Worm (Caenorhabditis elegans): ENCODE data around the gene srbc-33.

The srbc-33 gene

DNA sequence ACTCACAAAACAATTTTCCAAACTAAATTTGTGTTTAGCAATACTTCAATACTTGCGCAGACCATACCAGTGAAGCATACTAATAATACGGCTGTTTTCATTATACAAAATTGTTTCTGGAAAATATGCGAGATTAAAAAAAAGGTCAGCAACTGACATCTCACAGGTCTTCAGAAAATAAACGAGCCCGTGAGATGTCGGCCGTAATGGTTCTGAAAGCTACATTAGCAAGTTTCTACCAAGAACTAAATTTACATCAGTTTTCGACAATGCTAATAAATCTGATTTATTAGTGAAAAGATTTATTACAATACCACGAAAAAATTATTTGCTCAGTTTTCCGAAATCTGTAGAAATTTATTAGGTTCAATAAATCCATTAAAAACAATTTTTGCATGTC, 7.1 kb downstream of the srbc-33 start, which contains the start of gene srbc-31:
Gene srbc-31 (minus strand): TSS at position 101 of the 400 bp plus-strand sequence.
- no peak for TF ChIP-seq ets-7 (tag; optimal IDR thresholded peaks at IDR 0.05)

DNA sequence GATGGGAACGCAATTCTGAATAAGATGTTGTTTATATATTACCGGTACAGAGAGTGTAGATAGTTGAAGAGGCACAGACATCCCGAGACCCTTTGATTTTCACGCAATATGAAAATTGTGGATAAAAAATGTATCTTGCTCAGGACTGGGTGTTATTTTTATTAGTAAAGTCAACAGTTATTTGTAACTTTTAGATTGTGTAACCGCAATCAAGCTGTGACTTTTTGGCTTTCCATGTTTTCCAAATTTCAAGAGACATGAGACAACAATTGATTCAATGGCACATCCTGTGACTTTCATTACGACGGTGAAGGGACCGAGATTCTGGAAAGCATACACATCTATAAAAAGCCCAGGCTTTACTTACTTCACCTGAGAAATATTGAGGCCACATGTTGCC, 8.4 kb downstream of the srbc-33 start:
- TF ChIP-seq F13C5.2 (tag; optimal IDR thresholded peaks at IDR 0.05): no peak
- TF ChIP-seq flt-1 (GFP tag; IDR thresholded peaks at IDR 0.05): no peak
- TF ChIP-seq scrt-1 (GFP tag; IDR thresholded peaks at IDR 0.05): no peak
- TF ChIP-seq ets-7 (tag; optimal IDR thresholded peaks at IDR 0.05): no peak
- no peak for TF ChIP-seq aly-1 (tag; optimal IDR thresholded peaks at IDR 0.05)
- no peak for TF ChIP-seq B0310.2 (tag; optimal IDR thresholded peaks at IDR 0.05)
- no peak for TF ChIP-seq tra-4 (tag; optimal IDR thresholded peaks at IDR 0.05)
- no peak for TF ChIP-seq ceh-36 (tag; optimal IDR thresholded peaks at IDR 0.05)
- no peak for TF ChIP-seq hnd-1 (tag; optimal IDR thresholded peaks at IDR 0.05)
- TF ChIP-seq tbx-37 (GFP tag; conservative IDR thresholded peaks at IDR 0.05): no peak
- TF ChIP-seq ceh-13 (GFP tag; optimal IDR thresholded peaks at IDR 0.05): no peak
- TF ChIP-seq hmbx-1 (tag; optimal IDR thresholded peaks at IDR 0.05): no peak
- TF ChIP-seq ama-1 (optimal IDR thresholded peaks at IDR 0.05): no peak
- TF ChIP-seq pes-1 (GFP tag; IDR thresholded peaks at IDR 0.05): no peak
- no peak for TF ChIP-seq sea-1 (GFP tag; conservative IDR thresholded peaks at IDR 0.05)
- TF ChIP-seq hmg-4 (GFP tag; optimal IDR thresholded peaks at IDR 0.05): no peak
- no peak for TF ChIP-seq tbx-11 (GFP tag; IDR thresholded peaks at IDR 0.05)

ce11 chrV:3475021-3475420, 9.6 kb downstream of the srbc-33 start, which contains the start of gene oac-2:
Gene oac-2 (minus strand): TSS chrV:3475121.
- no peak for TF ChIP-seq ceh-13 (GFP tag; optimal IDR thresholded peaks at IDR 0.05)
- TF ChIP-seq ets-7 (tag; optimal IDR thresholded peaks at IDR 0.05): no peak
- no peak for TF ChIP-seq tbx-11 (GFP tag; IDR thresholded peaks at IDR 0.05)
- TF ChIP-seq B0310.2 (tag; optimal IDR thresholded peaks at IDR 0.05): no peak
- TF ChIP-seq ceh-36 (tag; optimal IDR thresholded peaks at IDR 0.05): no peak
- no peak for TF ChIP-seq tra-4 (tag; optimal IDR thresholded peaks at IDR 0.05)

DNA sequence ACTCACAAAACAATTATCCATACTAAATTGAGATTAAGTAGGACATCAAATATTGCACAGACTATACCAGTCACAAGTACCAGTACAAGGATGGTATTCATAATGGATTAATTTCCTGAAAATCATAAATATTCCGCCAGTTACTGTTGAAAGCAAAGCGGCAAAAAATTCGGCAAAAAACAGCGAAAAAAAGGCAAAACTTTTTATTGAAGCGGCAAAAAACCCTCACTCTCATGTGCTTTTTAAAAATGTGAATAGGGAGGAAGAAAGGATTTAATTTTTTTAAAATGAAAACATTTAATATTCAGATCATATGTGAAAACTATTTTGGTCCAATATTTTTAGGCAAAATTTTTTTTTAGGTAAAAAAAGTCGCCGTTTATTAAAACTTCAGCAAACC, 13.8 kb downstream of the srbc-33 start, which contains the start of gene srbc-29:
Gene srbc-29 (minus strand): TSS at position 101 of the 400 bp plus-strand sequence.
- TF ChIP-seq ama-1 (optimal IDR thresholded peaks at IDR 0.05): no peak
- TF ChIP-seq tbx-37 (GFP tag; conservative IDR thresholded peaks at IDR 0.05): no peak
- TF ChIP-seq ets-7 (tag; optimal IDR thresholded peaks at IDR 0.05): no peak
- TF ChIP-seq B0310.2 (tag; optimal IDR thresholded peaks at IDR 0.05): no peak
- no peak for TF ChIP-seq tbx-11 (GFP tag; IDR thresholded peaks at IDR 0.05)
- TF ChIP-seq hmbx-1 (tag; optimal IDR thresholded peaks at IDR 0.05): no peak
- TF ChIP-seq pes-1 (GFP tag; IDR thresholded peaks at IDR 0.05): no peak
- no peak for TF ChIP-seq ceh-36 (tag; optimal IDR thresholded peaks at IDR 0.05)
- no peak for TF ChIP-seq F13C5.2 (tag; optimal IDR thresholded peaks at IDR 0.05)
- TF ChIP-seq hmg-4 (GFP tag; optimal IDR thresholded peaks at IDR 0.05): no peak
- no peak for TF ChIP-seq ceh-13 (GFP tag; optimal IDR thresholded peaks at IDR 0.05)
- TF ChIP-seq flt-1 (GFP tag; IDR thresholded peaks at IDR 0.05): no peak
- TF ChIP-seq hnd-1 (tag; optimal IDR thresholded peaks at IDR 0.05): no peak
- no peak for TF ChIP-seq sea-1 (GFP tag; conservative IDR thresholded peaks at IDR 0.05)
- TF ChIP-seq scrt-1 (GFP tag; IDR thresholded peaks at IDR 0.05): no peak

DNA sequence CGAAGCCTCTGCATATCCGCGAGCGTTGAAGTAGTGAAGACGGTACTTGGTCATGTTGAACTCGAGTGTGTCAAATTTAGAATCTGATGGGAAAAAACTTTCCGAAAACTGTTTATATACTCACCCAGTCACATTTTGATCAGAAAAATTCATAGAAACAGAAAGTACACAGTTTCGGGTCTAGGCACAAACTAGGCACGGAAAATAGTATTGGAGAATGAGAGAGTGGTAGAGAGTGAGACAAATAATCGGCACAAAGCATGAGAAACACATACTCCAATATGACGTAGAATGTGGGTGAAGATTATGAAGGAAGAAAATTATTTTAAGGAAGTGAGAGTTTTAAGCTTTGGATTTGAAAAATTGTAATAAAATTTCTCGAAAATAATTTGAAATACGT, 16.2 kb downstream of the srbc-33 start, which contains the start of gene gst-33:
Gene gst-33 (minus strand): TSS at position 127 of the 400 bp plus-strand sequence.
- no peak for TF ChIP-seq aly-1 (tag; optimal IDR thresholded peaks at IDR 0.05)
- TF ChIP-seq F13C5.2 (tag; optimal IDR thresholded peaks at IDR 0.05): no peak

DNA sequence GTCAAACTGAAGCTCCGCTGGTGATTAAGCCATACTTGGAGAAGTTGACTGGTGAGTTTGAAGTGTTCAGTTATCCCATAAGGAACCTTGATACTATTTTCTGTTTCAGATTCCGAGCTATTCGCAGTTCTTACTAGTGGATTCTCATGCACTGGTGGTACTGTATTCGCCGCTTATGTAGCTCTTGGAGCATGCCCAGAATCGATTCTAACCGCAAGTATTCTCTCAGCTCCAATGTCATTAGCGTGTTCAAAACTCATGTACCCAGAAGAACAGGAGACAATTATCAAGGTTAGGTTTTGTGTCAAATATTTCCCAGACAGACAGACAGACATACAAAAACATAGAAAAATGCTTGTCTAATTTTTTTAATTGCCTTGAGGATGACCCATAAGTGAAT, 19.7 kb downstream of the srbc-33 start:
- TF ChIP-seq pes-1 (GFP tag; IDR thresholded peaks at IDR 0.05): no peak

- TF ChIP-seq ceh-36 (tag; optimal IDR thresholded peaks at IDR 0.05) (no peak), ceh-13 (GFP tag; optimal IDR thresholded peaks at IDR 0.05) (no peak), tbx-11 (GFP tag; IDR thresholded peaks at IDR 0.05) (no peak), B0310.2 (tag; optimal IDR thresholded peaks at IDR 0.05) (no peak), tra-4 (tag; optimal IDR thresholded peaks at IDR 0.05) (no peak), scrt-1 (GFP tag; IDR thresholded peaks at IDR 0.05) (no peak), ets-7 (tag; optimal IDR thresholded peaks at IDR 0.05) (no peak), tbx-37 (GFP tag; conservative IDR thresholded peaks at IDR 0.05) (no peak), hmg-4 (GFP tag; optimal IDR thresholded peaks at IDR 0.05) (no peak)
Measured at ce11 chrV:3463514-3463913, 21.1 kb downstream of the srbc-33 start, which contains the start of gene slc-28.1. Gene slc-28.1 (plus strand): TSS chrV:3463814.

DNA sequence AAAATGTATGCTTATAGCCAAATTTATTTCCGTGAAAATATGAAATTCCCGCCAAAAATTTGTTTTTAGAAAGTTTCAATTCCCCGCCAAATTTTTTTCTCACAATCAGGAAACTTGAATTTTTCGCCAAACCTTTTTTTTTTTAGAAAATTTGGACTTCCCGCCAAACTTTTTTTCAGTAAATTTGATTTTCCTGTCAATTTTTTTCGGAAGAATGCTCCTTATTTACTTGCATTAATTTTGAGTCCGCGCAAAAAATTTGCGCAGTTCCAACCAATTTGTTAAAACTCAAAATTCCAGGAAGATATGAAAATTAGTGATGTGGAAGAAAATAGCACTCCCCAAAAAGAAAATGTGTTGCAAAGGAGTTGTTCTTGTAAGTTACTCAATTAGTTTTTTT, 24.7 kb downstream of the srbc-33 start, which contains the start of gene slc-28.2:
Gene slc-28.2 (plus strand): TSS at position 301 of the 400 bp plus-strand sequence.
- TF ChIP-seq scrt-1 (GFP tag; IDR thresholded peaks at IDR 0.05): no peak
- no peak for TF ChIP-seq ama-1 (optimal IDR thresholded peaks at IDR 0.05)
- TF ChIP-seq sea-1 (GFP tag; conservative IDR thresholded peaks at IDR 0.05): no peak
- no peak for TF ChIP-seq ceh-36 (tag; optimal IDR thresholded peaks at IDR 0.05)
- TF ChIP-seq tra-4 (tag; optimal IDR thresholded peaks at IDR 0.05): no peak
- no peak for TF ChIP-seq B0310.2 (tag; optimal IDR thresholded peaks at IDR 0.05)

DNA sequence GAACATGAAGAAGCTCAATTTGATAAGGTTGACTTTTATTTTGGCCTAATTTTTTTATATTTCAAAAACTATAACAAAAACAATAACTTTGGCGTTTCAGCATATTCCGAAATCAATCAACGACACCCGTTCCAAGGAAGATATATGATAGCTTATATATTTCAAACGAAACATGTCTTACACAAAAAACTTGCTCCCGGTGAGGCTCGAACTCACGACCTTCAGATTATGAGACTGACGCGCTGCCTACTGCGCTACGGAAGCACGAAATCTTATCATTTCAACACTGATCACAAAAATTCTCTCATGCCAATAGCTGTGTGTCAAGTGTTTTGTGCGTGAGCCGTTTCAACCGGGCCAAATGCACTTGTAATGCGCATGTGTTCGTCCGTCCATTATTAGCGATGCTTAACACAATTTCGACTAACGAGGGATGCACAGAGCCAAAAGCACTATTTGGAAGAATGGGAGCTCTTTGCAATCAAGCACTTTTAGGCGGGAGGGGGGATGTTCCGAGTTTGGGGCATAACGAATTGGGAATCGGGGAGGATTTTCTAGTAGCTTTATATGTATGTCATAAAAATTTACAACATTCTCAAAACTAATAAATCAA, 29.4 kb downstream of the srbc-33 start:
- TF ChIP-seq pes-1 (GFP tag; IDR thresholded peaks at IDR 0.05) (no peak), tra-4 (tag; optimal IDR thresholded peaks at IDR 0.05) (peak; percentile 3)
